Worm (Caenorhabditis elegans) whole organism, young adult: ENCODE data around the gene npp-21.

Experiments used
- B0336.3 ChIP-seq: fragments of 200-800 bp; sonication (Bioruptor generic); IDR thresholded peaks from 2 replicates; pipeline ENCODE4 v1.3.6; 2022; ENCODE audit warnings: missing genetic modification characterization, missing compliant biosample characterization
- F10E7.11 ChIP-seq: sonication (generic microtip); optimal IDR thresholded peaks from 2 replicates; lab custom pipeline; 2017; ENCODE audit warnings: mild to moderate bottlenecking, missing genetic modification characterization, moderate library complexity, missing compliant biosample characterization
- K12H6.12 ChIP-seq: fragments of 200-800 bp; sonication (Bioruptor generic); optimal IDR thresholded peaks from 2 replicates; lab custom pipeline; 2018; ENCODE audit warnings: mild to moderate bottlenecking, missing genetic modification characterization, missing compliant biosample characterization
- Y56A3A.18 ChIP-seq: fragments of 200-800 bp; sonication (Bioruptor generic); IDR thresholded peaks from 2 replicates; pipeline ENCODE4 v1.3.6; 2022; ENCODE audit warnings: missing genetic modification reagents, missing genetic modification characterization, missing compliant biosample characterization
- Y95B8A.8 ChIP-seq: fragments of 200-800 bp; sonication (Bioruptor generic); IDR thresholded peaks from 2 replicates; pipeline ENCODE4 v1.3.6; 2022; ENCODE audit warnings: missing genetic modification reagents, missing genetic modification characterization, missing compliant biosample characterization
- athp-1 ChIP-seq: sonication (generic microtip); optimal IDR thresholded peaks from 2 replicates; lab custom pipeline; 2017; ENCODE audit warnings: mild to moderate bottlenecking, missing genetic modification characterization, missing compliant biosample characterization
- bed-1 ChIP-seq: fragments of 200-800 bp; sonication (Bioruptor generic); IDR thresholded peaks from 2 replicates; pipeline ENCODE4 v1.3.6; 2022; ENCODE audit warnings: missing genetic modification reagents, missing genetic modification characterization, missing compliant biosample characterization
- bed-2 ChIP-seq: fragments of 200-800 bp; sonication (Bioruptor generic); IDR thresholded peaks from 2 replicates; pipeline ENCODE4 v1.3.6; 2022; ENCODE audit warnings: missing genetic modification reagents, missing genetic modification characterization, missing compliant biosample characterization
- cebp-1 ChIP-seq, 2 experiments: fragments of 200-800 bp in 1 of 2; sonication (Bioruptor generic) in 1 of 2; sonication (generic microtip) in 1 of 2; IDR thresholded peaks in 1 of 2; optimal IDR thresholded peaks in 1 of 2; 2 replicates each; pipeline versions ENCODE4 v1.3.6 to Lab custom; 2017 to 2022; ENCODE audit warnings: missing compliant biosample characterization in 2 of 2, missing genetic modification characterization in 2 of 2, mild to moderate bottlenecking in 1 of 2, missing genetic modification reagents in 1 of 2, moderate library complexity in 1 of 2
- cebp-2 ChIP-seq: fragments of 200-800 bp; sonication (Bioruptor generic); IDR thresholded peaks from 2 replicates; pipeline ENCODE4 v1.3.6; 2022; ENCODE audit warnings: missing genetic modification characterization, missing compliant biosample characterization
- ceh-100 ChIP-seq: fragments of 200-800 bp; sonication (Bioruptor generic); IDR thresholded peaks from 2 replicates; pipeline ENCODE4 v1.3.6; 2022; ENCODE audit warnings: missing genetic modification reagents, missing genetic modification characterization, missing compliant biosample characterization
- ceh-40 ChIP-seq: fragments of 200-800 bp; sonication (Bioruptor generic); IDR thresholded peaks from 2 replicates; pipeline ENCODE4 v1.3.6; 2022; ENCODE audit warnings: missing genetic modification characterization, missing compliant biosample characterization
- ceh-91 ChIP-seq: fragments of 200-800 bp; sonication (Bioruptor generic); IDR thresholded peaks from 2 replicates; pipeline ENCODE4 v1.3.6; 2022; ENCODE audit warnings: missing genetic modification reagents, missing genetic modification characterization, missing compliant biosample characterization
- die-1 ChIP-seq: sonication (generic microtip); optimal IDR thresholded peaks from 2 replicates; lab custom pipeline; 2016; ENCODE audit warnings: missing genotype, mild to moderate bottlenecking, missing genetic modification characterization, missing compliant biosample characterization
- dpl-1 ChIP-seq: fragments of 150-350 bp; optimal IDR thresholded peaks from 2 replicates; lab custom pipeline; 2014; ENCODE audit warnings: missing biosample characterization, missing genetic modification reagents, missing genetic modification characterization
- efl-1 ChIP-seq: fragments of 150-350 bp; optimal IDR thresholded peaks from 2 replicates; lab custom pipeline; 2014; ENCODE audit warnings: missing biosample characterization, missing genetic modification reagents, missing genetic modification characterization
- egrh-3 ChIP-seq: fragments of 200-800 bp; sonication (Bioruptor generic); IDR thresholded peaks from 2 replicates; pipeline ENCODE4 v1.3.6; 2022; ENCODE audit warnings: missing genetic modification reagents, missing genetic modification characterization, missing compliant biosample characterization
- ets-4 ChIP-seq: fragments of 200-800 bp; sonication (Bioruptor generic); optimal IDR thresholded peaks from 2 replicates; lab custom pipeline; 2018; ENCODE audit warnings: mild to moderate bottlenecking, missing genetic modification characterization, missing compliant biosample characterization
- him-1 ChIP-seq: sonication (generic microtip); optimal IDR thresholded peaks from 2 replicates; lab custom pipeline; 2016; ENCODE audit warnings: missing genotype, missing genetic modification reagents, missing genetic modification characterization, missing compliant biosample characterization
- hmg-20 ChIP-seq: fragments of 200-800 bp; sonication (Bioruptor generic); IDR thresholded peaks from 2 replicates; pipeline ENCODE4 v1.3.6; 2022; ENCODE audit warnings: missing genetic modification reagents, missing genetic modification characterization, missing compliant biosample characterization
- hsf-1 ChIP-seq: fragments of 200-800 bp; sonication (Bioruptor generic); IDR thresholded peaks from 2 replicates; pipeline ENCODE4 v1.3.6; 2022; ENCODE audit warnings: missing genetic modification reagents, missing genetic modification characterization, missing compliant biosample characterization
- lin-26 ChIP-seq: fragments of 200-800 bp; sonication (Bioruptor generic); IDR thresholded peaks from 2 replicates; pipeline ENCODE4 v1.3.6; 2022; ENCODE audit warnings: missing genetic modification reagents, missing genetic modification characterization, missing compliant biosample characterization
- lin-35 ChIP-seq, 3 experiments: fragments of 150-350 bp in 2 of 3; sonication (generic microtip) in 1 of 3; optimal IDR thresholded peaks; 2 replicates each; lab custom pipeline; 2014 to 2018; ENCODE audit warnings: missing biosample characterization in 3 of 3, missing genetic modification characterization in 3 of 3, missing genetic modification reagents in 3 of 3
- lsl-1 ChIP-seq: fragments of 200-800 bp; sonication (Bioruptor generic); optimal IDR thresholded peaks from 2 replicates; lab custom pipeline; 2018; ENCODE audit warnings: mild to moderate bottlenecking, missing genetic modification characterization, moderate library complexity, missing compliant biosample characterization
- madf-3 ChIP-seq: fragments of 200-800 bp; sonication (Bioruptor generic); IDR thresholded peaks from 2 replicates; pipeline ENCODE4 v1.3.6; 2022; ENCODE audit warnings: missing genetic modification reagents, missing genetic modification characterization, missing compliant biosample characterization
- madf-6 ChIP-seq: fragments of 200-800 bp; sonication (Bioruptor generic); IDR thresholded peaks from 2 replicates; pipeline ENCODE4 v1.3.6; 2022; ENCODE audit warnings: missing genetic modification reagents, missing genetic modification characterization, missing compliant biosample characterization
- madf-8 ChIP-seq: fragments of 200-800 bp; sonication (Bioruptor generic); conservative IDR thresholded peaks from 2 replicates; pipeline ENCODE4 v1.3.6; 2022; ENCODE audit warnings: missing genetic modification reagents, missing genetic modification characterization, missing compliant biosample characterization
- mcd-1 ChIP-seq: fragments of 200-800 bp; sonication (Bioruptor generic); IDR thresholded peaks from 2 replicates; pipeline ENCODE4 v1.3.6; 2022; ENCODE audit warnings: missing genetic modification reagents, missing genetic modification characterization, missing compliant biosample characterization
- mel-28 ChIP-seq: sonication (generic microtip); optimal IDR thresholded peaks from 2 replicates; lab custom pipeline; 2016; ENCODE audit warnings: borderline replicate concordance, mild to moderate bottlenecking, missing genetic modification characterization, missing compliant biosample characterization
- mxl-1 ChIP-seq: sonication (generic microtip); optimal IDR thresholded peaks from 2 replicates; lab custom pipeline; 2016; ENCODE audit warnings: missing genetic modification characterization, missing compliant biosample characterization
- nfya-2 ChIP-seq: fragments of 200-800 bp; sonication (Bioruptor generic); IDR thresholded peaks from 2 replicates; pipeline ENCODE4 v1.3.6; 2022; ENCODE audit warnings: missing genetic modification reagents, missing genetic modification characterization, missing compliant biosample characterization
- nhr-120 ChIP-seq: fragments of 200-800 bp; sonication (Bioruptor generic); IDR thresholded peaks from 2 replicates; pipeline ENCODE4 v1.3.6; 2022; ENCODE audit warnings: missing genetic modification characterization, missing compliant biosample characterization
- nhr-179 ChIP-seq: sonication (generic microtip); optimal IDR thresholded peaks from 2 replicates; lab custom pipeline; 2016; ENCODE audit warnings: mild to moderate bottlenecking, missing genetic modification characterization, missing compliant biosample characterization
- pbrm-1 ChIP-seq: fragments of 200-800 bp; sonication (Bioruptor generic); IDR thresholded peaks from 2 replicates; pipeline ENCODE4 v1.3.6; 2022; ENCODE audit warnings: missing genetic modification reagents, missing genetic modification characterization, missing compliant biosample characterization
- rpc-1 ChIP-seq, 2 experiments: fragments of 150-350 bp in 1 of 2; sonication (generic microtip) in 1 of 2; optimal IDR thresholded peaks; 2 replicates each; lab custom pipeline; 2014 to 2018; ENCODE audit warnings: missing biosample characterization in 1 of 2, missing genetic modification characterization in 1 of 2, missing genetic modification reagents in 1 of 2, missing genotype in 1 of 2
- sea-2 ChIP-seq: fragments of 200-800 bp; sonication (Bioruptor generic); IDR thresholded peaks from 2 replicates; pipeline ENCODE4 v1.3.6; 2022; ENCODE audit warnings: missing genetic modification characterization, missing compliant biosample characterization
- somi-1 ChIP-seq: fragments of 200-800 bp; sonication (Bioruptor generic); optimal IDR thresholded peaks from 2 replicates; lab custom pipeline; 2018; ENCODE audit warnings: mild to moderate bottlenecking, missing genetic modification characterization, missing compliant biosample characterization
- sptf-2 ChIP-seq: fragments of 200-800 bp; sonication (Bioruptor generic); optimal IDR thresholded peaks from 2 replicates; lab custom pipeline; 2018; ENCODE audit warnings: mild to moderate bottlenecking, missing genetic modification characterization, missing compliant biosample characterization
- tbp1 ChIP-seq: fragments of 200-800 bp; sonication (Bioruptor generic); optimal IDR thresholded peaks from 2 replicates; lab custom pipeline; 2018; ENCODE audit warnings: mild to moderate bottlenecking, missing genetic modification characterization, missing compliant biosample characterization
- tbx-9 ChIP-seq: sonication (generic microtip); optimal IDR thresholded peaks from 2 replicates; lab custom pipeline; 2016; ENCODE audit warnings: borderline replicate concordance, missing genetic modification characterization, inconsistent platforms, missing compliant biosample characterization
- tlf-1 ChIP-seq: fragments of 200-800 bp; sonication (Bioruptor generic); optimal IDR thresholded peaks from 2 replicates; lab custom pipeline; 2018; ENCODE audit warnings: mild to moderate bottlenecking, missing genetic modification characterization, missing compliant biosample characterization
- zim-3 ChIP-seq: sonication (generic microtip); optimal IDR thresholded peaks from 2 replicates; lab custom pipeline; 2017; ENCODE audit warnings: mild to moderate bottlenecking, missing genetic modification characterization, moderate library complexity, missing compliant biosample characterization
- ztf-18 ChIP-seq: sonication (generic microtip); optimal IDR thresholded peaks from 2 replicates; lab custom pipeline; 2016; ENCODE audit warnings: missing genotype, mild to moderate bottlenecking, missing genetic modification characterization, missing compliant biosample characterization

npp-21 gene

DNA sequence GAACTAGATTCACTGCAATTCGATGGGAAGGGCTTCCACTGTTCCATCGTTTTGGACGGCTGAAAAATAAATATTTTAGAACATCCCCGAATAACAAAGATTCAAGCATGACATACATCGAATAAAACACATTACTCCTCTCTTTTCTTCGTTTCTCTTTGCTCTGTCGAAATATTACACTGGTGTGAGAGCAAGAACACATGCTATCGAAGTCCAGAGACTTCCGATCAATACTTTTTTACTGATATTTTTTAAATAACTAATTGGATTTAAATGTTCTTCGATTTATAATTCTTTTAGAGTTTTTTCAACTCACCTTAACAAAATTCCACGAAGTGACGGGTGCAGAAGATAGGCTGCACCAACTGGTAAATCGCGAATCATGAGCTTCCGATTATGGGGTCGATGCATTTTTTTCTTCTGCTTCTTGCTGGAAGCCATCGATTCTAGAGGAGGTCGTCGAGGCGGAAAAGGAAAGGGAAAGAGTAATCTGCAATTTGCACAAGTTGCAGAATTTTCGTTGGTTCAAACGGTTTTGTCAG is 13.9 kb downstream of the npp-21 start, which contains the start of the genes oig-4 and R07G3.7:
Gene oig-4 (plus strand): TSS at position 301 of the 542 bp plus-strand sequence.
Gene R07G3.7 (minus strand): TSS at position 492 of the 542 bp plus-strand sequence.
- TF ChIP-seq mel-28 (tag; lab: Kevin White, UChicago), result no peak
- TF ChIP-seq lsl-1 (GFP tag; lab: Kevin White, UChicago), result no peak
- no peak for TF ChIP-seq nhr-179 (tag; lab: Kevin White, UChicago)
- no peak for TF ChIP-seq lin-35 (GFP tag; optimal IDR thresholded peaks at IDR 0.05; lab: Kevin White, UChicago)
- no peak for TF ChIP-seq ceh-91 (GFP tag; lab: Robert Waterston, UW)
- TF ChIP-seq nhr-120, result no peak
- no peak for TF ChIP-seq hsf-1
- TF ChIP-seq die-1 (tag; lab: Kevin White, UChicago), result no peak
- no peak for TF ChIP-seq bed-2 (GFP tag; lab: Robert Waterston, UW)
- no peak for TF ChIP-seq dpl-1 (GFP tag; lab: Kevin White, UChicago)
- TF ChIP-seq ets-4 (GFP tag; lab: Kevin White, UChicago), result no peak
- TF ChIP-seq ceh-40 (GFP tag; lab: Robert Waterston, UW), result no peak
- TF ChIP-seq madf-8, result no peak
- TF ChIP-seq nfya-2 (GFP tag; lab: Robert Waterston, UW), result no peak
- no peak for TF ChIP-seq cebp-2 (GFP tag; lab: Robert Waterston, UW)
- TF ChIP-seq Y56A3A.18 (GFP tag; lab: Robert Waterston, UW), result no peak
- no peak for TF ChIP-seq bed-1 (GFP tag; lab: Robert Waterston, UW)
- TF ChIP-seq mxl-1, result no peak

DNA sequence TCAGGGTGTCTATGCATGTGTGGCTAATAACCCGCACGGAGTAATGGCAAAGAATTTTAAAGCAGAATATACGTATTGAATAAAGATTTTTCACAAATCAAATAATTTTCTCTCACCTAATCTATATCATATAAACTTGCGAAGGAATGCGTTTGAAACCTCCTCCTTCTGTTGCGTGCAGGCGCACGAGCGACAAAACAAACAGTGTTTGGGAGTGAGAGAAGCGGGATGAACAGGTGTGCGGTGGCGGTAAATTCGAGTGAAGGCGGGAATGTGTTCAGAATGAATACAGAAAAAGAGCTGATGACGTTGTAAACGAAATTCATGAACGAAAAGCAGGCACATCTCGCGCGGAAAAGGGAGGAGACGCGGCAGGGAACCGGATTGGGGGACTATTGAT is 14.9 kb downstream of the npp-21 start:
- no peak for TF ChIP-seq cebp-1 (GFP tag; IDR thresholded peaks at IDR 0.05; lab: Robert Waterston, UW)
- TF ChIP-seq cebp-1 (tag; optimal IDR thresholded peaks at IDR 0.05; lab: Kevin White, UChicago), result no peak
- peak; percentile 13 for TF ChIP-seq efl-1 (GFP tag; lab: Kevin White, UChicago)
- no peak for TF ChIP-seq B0336.3
- TF ChIP-seq ceh-100 (GFP tag; lab: Robert Waterston, UW), result no peak
- no peak for TF ChIP-seq nhr-179 (tag; lab: Kevin White, UChicago)

DNA sequence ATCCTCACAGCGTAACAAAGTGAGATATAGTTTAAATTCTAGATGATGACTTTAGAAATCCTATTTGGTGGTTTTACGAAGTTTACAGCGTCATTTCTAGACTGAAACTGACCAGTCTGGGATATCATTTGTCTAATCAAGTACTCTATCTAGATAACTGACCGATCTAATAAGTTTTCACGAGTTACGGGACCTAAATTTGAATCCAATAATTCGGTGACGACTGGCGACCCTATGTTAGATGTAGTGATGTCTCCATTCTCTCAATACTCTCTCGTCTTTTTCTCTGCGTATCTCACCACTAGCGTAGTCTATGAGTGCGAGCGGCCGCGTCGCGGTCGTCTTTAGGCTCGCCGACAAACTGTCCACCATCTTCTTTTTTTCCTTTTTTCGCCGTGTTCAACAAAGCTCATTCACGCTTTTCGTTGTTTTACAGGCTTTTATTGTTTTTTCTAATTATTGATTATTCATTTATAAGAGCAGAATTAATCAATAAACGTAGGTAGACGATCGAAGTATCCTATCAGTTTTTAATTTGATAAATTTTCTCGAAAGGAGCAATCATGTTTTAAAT is 15.9 kb downstream of the npp-21 start:
- TF ChIP-seq him-1 (tag; lab: Kevin White, UChicago), result no peak
- no peak for TF ChIP-seq sptf-2 (GFP tag; lab: Kevin White, UChicago)
- no peak; the same call in 1 of the 2 replicates for TF ChIP-seq lin-26 (GFP tag; lab: Robert Waterston, UW)
- no peak for TF ChIP-seq Y95B8A.8 (GFP tag; lab: Robert Waterston, UW)
- TF ChIP-seq nfya-2 (GFP tag; lab: Robert Waterston, UW), result no peak
- TF ChIP-seq nhr-120, result no peak
- TF ChIP-seq pbrm-1, result 0 out of 2 replicates have a peak, but pooled peaks have one; percentile 23
- TF ChIP-seq madf-3, result peak; percentile 92
- TF ChIP-seq tlf-1 (GFP tag; lab: Kevin White, UChicago), result no peak
- TF ChIP-seq egrh-3 (GFP tag; lab: Robert Waterston, UW), result no peak
- no peak for TF ChIP-seq mcd-1 (GFP tag; lab: Robert Waterston, UW)
- TF ChIP-seq somi-1, result no peak
- TF ChIP-seq ceh-100 (GFP tag; lab: Robert Waterston, UW), result no peak
- TF ChIP-seq K12H6.12 (tag; lab: Kevin White, UChicago), result no peak
- no peak for TF ChIP-seq zim-3 (tag; lab: Kevin White, UChicago)
- TF ChIP-seq rpc-1 (optimal IDR thresholded peaks at IDR 0.05; lab: Kevin White, UChicago), result no peak
- no peak for TF ChIP-seq rpc-1 (tag; optimal IDR thresholded peaks at IDR 0.05; lab: Kevin White, UChicago)
- no peak for TF ChIP-seq tbx-9 (tag; lab: Kevin White, UChicago)
- no peak for TF ChIP-seq ztf-18 (tag; lab: Kevin White, UChicago)
- no peak for TF ChIP-seq bed-1 (GFP tag; lab: Robert Waterston, UW)
- no peak for TF ChIP-seq hmg-20 (GFP tag; lab: Robert Waterston, UW)
- no peak for TF ChIP-seq mel-28 (tag; lab: Kevin White, UChicago)
- TF ChIP-seq tbp1, result peak; percentile 16
- TF ChIP-seq bed-2 (GFP tag; lab: Robert Waterston, UW), result no peak
- TF ChIP-seq ets-4 (GFP tag; lab: Kevin White, UChicago), result no peak
- TF ChIP-seq F10E7.11 (tag; lab: Kevin White, UChicago), result no peak
- no peak for TF ChIP-seq athp-1 (tag; lab: Kevin White, UChicago)
- peak; percentile 33; the same call in 1 of the 2 replicates for TF ChIP-seq madf-6 (GFP tag; lab: Robert Waterston, UW)
- no peak for TF ChIP-seq sea-2 (GFP tag; lab: Robert Waterston, UW)
